Fruit fly (Drosophila melanogaster): ENCODE results near the gene drl.

The drl gene

DNA sequence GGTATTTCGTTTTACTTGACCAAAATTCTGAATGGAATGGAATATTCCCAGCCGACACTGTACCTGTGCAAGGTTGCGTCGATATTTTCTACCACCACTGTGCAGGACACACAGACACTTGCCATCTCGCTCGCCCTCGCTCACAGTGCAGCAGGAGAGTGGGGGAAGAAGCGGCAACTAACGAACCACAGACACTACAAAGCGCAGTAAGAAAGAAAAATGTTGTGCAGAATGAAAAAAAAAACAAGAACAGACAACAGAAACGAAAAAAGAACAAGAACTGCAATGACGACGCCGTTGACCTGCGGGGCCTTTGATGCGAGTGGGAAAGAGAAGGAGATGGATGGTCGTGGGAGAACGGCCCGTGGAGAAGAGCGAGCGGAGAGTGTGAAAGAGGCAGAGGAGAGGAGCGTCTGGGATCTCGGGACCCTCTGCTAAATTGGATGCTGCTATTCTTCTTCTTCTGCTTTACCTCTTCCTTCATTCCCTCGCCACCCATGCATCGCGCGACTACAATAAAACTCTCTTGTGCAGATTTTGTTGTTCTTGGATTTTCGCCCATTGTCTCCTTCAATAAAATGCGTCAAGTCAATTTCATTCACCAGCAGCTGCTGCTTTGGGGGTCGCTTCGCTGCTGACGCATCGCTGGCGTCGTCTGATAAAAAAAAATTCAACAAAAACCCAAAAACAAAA lies 28.7 kb upstream of the drl start:
- no peak for TF ChIP-seq noc (tag; optimal IDR thresholded peaks at IDR 0.05)

DNA sequence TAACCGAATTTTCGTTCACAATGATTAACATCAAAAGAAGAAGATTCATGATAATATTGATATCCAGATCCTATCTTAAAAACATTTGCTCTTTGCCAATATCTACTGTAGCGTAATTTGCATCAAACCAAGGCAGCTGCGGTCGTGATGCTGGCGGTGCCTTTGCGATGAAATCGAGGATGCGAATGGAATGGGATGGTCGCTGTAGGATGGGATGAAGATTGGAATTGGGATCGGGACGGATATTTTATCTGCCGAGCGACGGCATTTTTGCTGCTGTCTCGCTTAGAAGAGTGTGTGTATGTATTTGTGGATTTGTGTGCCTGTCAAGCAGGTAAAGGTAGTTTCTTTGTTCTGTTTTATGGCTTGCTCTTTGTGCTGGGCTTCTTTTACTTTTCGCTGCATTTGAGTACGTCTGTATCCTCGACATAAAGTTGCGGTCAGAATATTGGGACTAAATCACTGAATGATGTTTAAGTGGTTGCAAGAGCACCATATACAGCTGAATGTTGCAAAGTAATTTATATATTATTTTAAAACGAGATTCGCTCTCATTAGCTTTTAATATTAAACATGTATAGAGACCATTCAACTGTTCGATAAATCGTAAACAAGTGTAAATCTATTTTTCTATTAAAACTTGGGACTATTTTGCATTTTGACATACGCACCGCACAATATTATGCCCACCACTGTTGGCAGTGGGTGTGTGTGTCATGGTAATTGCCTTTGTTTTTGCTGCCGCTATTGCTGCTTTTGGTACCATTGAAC lies 27.6 kb upstream of the drl start:
- TF ChIP-seq noc (tag; optimal IDR thresholded peaks at IDR 0.05) = no peak

DNA sequence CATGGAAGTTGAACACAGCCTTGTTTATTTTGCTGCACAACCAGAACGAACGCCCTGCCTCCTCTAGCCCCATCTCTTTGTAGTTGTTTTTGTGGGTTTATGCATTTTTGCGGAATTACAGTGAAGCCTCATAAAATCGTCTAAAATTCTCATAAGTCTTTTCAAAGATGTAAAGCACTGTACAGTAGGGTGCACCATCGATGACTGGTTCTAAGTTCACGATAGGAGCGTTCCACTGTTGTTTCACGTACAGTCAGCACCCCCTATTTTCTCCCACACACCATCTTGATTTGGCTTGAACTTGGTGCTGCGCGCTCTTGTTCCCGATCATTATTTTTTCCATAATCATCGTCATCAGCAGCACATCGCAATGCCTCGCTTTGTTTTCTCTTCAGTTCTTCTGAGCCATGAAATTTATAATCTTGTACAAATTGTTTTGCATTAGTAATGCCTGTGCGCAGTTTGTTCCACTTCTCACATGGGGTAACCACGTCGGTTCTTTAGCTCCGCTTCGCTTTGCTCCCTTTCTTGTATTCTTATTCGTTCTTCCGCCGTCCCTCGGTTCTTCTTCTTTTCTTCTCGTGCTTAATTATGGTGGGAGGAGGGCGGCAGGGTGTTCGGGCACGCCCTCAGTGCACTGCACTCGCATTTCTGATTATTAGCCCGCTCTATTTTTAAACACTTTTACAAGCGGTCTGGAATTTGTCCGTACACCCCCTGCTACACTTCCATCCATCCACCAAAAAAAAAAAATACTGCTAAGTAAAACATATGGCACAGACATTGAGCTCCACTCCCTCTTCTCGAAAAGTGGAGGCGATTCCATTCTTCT lies 26.8 kb upstream of the drl start:
- no peak for TF ChIP-seq noc (tag; optimal IDR thresholded peaks at IDR 0.05)

DNA sequence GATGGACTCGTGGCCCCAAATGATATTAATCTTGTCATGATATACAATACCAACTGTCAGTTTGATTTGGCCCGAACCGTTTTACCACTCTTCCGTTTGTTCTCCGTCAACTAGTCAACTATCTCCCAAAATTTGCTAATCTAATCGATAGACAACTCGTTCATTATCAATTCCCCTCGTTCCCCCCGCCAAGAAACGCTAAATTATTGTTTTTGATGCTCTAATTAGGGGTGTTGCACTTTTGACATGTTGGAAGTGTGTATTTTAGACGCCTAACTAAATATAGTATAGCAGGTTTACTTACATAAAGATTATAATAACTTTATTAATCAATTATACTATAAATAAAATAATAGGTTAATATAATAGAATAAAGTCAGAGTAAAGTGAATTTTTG lies 26.2 kb upstream of the drl start:
- no peak for TF ChIP-seq noc (tag; optimal IDR thresholded peaks at IDR 0.05)

DNA sequence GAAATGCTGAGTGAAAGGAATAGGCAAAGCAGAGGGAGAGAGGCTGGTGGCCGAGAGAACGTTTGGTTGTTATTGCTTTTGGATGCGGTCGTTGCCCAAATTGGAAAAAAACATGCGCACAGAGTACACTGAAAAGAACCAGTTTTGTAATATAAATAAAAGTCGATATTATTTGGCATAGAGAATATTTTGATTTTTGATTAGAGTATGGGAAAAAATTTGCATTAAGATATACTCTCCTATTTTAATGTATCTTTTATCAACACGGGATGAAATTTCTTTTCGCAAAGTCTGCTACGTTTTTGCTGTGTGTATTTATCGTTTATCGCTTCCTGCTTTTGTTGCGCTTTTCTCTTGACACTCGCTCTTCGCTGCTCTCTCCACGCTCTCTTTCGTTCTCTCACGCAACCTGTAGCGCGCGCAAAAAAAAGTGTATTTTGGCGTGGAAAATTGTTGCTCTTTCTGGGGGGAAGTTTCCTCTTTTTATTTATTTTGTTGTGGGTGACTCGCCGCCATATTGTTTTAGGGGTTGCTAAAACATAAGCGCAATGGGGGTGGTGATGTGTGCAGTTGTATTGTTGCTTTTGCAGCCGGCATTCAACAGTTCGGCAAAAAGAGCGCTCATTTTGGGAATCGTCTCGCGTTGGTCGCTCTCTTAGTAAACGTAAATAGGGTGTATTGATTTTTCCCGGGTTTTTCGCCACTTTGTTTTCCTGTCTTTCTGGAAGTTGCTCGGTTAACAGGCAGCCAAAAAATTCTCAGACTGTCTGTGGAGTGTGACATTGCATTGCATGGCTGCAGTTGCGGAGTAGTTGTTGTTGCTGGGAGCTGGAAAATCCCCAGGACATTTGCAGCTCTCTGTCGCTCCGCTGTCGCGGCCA lies 25.0 kb upstream of the drl start:
- peak; percentile 83 for TF ChIP-seq noc (tag; optimal IDR thresholded peaks at IDR 0.05)

DNA sequence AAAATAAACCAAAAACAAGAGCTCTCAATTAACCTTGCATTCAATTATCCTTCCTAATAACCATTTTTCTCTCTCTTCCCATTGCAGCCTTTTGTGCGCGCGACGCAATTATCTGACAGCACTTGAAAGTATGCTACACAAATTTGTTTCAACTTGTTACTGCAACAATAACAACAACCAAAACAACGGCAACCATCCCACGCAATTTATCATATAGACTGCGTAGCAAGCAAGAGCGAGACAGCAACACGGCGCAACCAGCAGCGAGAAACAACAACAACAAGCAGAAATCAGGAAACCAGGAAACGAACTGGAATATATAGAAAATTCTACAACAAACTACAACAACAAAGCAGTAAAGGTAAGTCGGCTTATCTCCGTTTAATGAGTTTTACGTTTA lies 24.1 kb upstream of the drl start:
- TF ChIP-seq noc (tag; optimal IDR thresholded peaks at IDR 0.05) = no peak

DNA sequence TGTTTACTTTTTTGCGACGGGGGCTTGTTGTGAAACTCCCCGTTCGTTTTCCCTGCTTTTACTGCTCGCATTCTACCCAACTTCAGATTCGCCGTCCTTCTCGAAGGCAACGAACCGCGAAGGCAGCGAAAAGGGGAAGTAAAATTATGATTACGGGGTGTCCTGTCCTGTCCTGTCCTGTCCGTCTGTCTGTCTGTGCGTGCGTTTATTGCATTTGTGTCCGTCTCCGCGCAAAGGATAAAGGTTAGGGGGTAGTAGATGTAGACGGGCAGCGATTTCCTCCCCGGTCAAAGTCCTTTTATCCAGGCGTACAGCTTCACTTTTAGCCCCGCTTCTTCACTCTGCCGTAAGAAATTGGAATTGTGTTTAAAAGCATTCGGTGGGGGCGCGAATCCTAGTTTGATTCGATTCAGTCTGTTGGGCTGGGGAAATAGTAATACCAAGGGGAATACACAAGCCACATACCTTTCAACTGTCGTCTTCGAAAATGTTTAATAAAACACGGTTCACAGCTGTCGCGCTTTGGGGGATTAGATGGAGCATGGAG lies 22.9 kb upstream of the drl start:
- no peak for TF ChIP-seq noc (tag; optimal IDR thresholded peaks at IDR 0.05)

DNA sequence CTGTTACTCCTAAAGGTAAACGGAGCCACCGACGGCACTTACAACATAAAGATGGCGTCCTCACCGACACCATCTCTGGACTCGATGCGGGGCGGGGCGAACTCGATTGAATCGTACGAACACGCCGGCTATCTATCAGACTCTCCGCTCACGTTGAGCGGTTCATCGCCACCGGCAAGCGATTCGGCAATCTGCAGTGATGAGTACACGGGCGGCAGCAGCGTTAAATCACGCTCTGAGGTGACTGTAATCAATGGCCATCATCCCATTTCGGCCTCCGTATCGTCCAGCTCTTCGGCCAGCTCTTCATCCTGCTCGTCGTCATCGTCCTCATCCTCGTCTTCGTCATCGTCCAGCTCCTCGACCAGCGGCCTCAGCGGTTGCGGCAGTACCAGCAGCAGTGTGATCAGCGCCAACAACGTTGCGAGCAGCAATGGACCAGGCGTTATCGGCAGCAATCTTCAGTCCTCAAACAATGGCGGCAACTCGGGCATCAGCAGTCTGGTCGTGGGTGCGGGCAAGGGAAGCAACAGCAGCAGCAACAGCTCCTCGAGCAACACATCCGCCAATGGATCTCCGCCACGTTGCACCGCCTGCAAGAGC lies 21.9 kb upstream of the drl start:
- no peak for TF ChIP-seq noc (tag; optimal IDR thresholded peaks at IDR 0.05)

DNA sequence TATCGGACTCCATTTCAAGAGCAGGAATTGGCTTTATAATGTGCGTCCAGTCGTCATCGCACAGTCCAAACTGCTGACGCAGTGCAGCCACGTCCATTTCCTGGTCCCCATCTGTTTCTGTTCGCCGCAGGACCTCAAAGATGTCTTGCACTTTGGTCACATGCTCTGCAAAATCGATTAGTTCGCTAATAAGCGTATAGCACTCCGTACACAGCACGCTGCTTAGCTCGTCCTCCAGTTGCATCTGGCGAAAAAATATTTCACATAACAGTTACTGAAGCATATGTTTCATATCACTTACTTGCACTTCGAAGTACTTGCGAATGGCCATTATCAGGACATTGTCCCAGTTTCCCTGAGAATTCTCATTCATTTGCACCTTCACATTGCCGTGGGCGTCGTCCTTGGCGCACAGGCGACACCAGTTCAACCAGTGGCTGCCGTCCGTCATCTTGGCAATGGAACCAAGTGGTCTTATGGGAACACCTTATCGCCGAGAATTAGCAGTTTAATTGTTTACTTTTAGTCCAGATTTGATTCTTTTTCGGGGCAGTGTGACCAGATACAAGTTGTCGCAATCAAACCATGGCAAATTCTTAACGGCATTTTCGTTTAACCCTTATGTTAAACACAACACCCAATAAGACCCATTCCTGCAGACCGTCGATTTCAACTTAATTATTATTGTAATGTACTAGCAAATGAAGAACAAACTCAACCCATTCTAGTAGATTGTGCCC lies 8.8 kb upstream of the drl start, which contains the start of gene CG17568:
Gene CG17568, minus strand, starts transcription at position 550 of the 740 bp plus-strand sequence.
- TF ChIP-seq noc (tag; optimal IDR thresholded peaks at IDR 0.05) = no peak

DNA sequence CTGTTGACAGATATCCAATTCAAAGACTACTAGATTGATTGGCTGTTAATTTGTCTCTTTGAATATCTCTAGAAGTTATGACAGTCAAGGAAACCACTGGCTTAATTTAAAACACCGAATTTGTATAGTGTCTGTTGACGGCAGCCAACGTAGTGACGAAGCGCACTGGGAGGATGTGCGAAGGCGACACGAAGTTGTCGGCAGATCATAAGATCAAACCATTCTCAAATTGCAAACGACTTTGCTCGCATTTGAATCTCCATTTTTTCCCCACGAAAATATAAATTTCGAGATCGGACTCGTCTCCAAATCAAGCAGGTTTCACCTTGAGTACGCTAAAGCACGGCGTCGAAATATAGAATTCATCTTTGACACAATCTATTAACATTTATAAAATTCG lies 7.4 kb upstream of the drl start, which contains the start of gene CG42688:
Gene CG42688, minus strand, starts transcription at position 101 of the 400 bp plus-strand sequence.
- TF ChIP-seq noc (tag; optimal IDR thresholded peaks at IDR 0.05) = no peak

DNA sequence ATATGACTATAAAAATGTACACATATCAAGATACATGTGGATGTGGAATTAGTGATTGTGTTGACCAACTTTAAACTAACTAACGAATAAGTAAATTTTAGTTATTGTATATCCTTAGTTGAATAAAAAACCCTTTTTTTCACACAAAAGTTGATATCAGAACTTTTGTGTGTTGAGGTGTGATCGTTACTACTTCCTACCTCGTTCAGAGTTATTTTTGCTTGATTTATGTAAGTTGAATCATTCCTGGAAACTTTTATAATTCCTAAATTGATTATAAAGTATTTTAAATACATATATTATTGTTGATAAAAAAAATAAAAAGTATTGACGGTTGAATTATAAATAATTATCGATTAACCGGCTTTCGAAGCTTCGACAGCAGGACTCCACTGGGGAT lies 6.5 kb upstream of the drl start, which contains the start of gene CG46059:
Gene CG46059, minus strand, starts transcription at position 101 of the 400 bp plus-strand sequence.
- TF ChIP-seq noc (tag; optimal IDR thresholded peaks at IDR 0.05) = no peak

DNA sequence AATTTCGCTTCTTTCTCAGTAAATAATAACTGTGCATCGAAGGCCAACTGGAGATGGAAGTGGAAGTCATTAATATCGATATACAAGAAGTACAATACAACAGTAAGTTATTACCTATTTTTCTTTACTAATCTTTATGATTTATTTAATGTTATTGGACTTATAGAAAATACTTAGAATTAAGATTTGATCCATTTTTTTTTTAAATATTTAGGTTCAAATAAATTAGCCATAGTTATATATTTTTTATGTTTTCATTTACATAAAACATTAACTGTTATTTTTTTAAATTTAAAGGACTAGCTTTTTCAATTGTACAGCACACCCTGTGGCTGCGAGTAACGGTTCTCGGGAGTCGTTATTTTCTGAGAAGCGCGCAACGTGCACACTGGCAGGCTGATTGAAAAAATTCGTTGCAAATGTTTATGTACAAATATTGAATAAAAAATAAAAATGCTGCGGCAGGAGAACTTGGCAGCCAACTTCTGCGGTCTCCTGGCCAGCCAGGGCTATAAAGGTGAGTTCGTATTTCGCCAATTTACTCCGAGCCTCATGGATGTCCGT lies 4.4 kb upstream of the drl start, which contains the start of the genes gammaTub37C and pigeon:
Gene gammaTub37C, minus strand, starts transcription at position 51 of the 564 bp plus-strand sequence.
Gene pigeon, plus strand, starts transcription at position 368 of the 564 bp plus-strand sequence.
- no peak for TF ChIP-seq noc (tag; optimal IDR thresholded peaks at IDR 0.05)

DNA sequence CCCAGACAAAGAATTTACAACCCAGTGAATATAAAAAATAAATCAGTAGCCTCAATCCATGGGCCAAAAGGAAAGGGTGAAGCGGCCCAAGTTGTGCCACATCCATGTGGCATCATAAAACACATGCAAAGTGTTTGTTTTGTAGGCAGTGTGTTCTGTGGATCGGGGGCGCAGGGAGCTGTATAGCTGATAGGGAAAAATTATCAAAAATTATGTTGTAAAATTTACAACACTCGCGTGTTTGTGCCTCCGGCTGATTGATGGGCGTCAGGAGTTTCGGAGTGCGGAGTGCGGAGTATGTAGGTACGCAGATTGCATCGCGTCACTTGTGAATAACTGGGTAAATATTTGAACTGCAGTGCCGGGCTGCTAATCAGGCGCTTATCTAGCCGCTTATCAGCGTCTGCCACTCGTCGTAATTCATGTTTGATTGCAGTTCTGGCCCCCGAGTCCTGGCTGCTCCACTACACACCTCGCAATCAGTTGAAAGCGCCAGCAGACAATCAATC lies 1.7 kb downstream of the drl start:
- TF ChIP-seq noc (tag; optimal IDR thresholded peaks at IDR 0.05) = no peak

Data from whole organism, larva.